Fruit fly (Drosophila melanogaster) whole organism, wandering third instar larva: ENCODE results near the gene CG3062.

Source experiments
- Abd-B ChIP-seq: fragments of >200 bp; optimal IDR thresholded peaks from 2 replicates; lab custom pipeline; 2017; ENCODE audit warnings: missing biosample characterization, missing genetic modification characterization
- CG32264 ChIP-seq: fragments of 200-800 bp; sonication (Bioruptor generic); optimal IDR thresholded peaks from 2 replicates; lab custom pipeline; 2016; ENCODE audit warnings: missing biosample characterization, missing genetic modification characterization
- CG9705 ChIP-seq: fragments of 200-800 bp; sonication (Bioruptor generic); optimal IDR thresholded peaks from 2 replicates; lab custom pipeline; 2018; ENCODE audit warnings: missing biosample characterization, mild to moderate bottlenecking, missing genetic modification characterization
- CrebA ChIP-seq: fragments of 200-800 bp; sonication (Bioruptor generic); optimal IDR thresholded peaks from 2 replicates; lab custom pipeline; 2016; ENCODE audit warnings: missing biosample characterization, mild to moderate bottlenecking, missing genetic modification characterization, borderline replicate concordance
- Dfd ChIP-seq: fragments of >200 bp; optimal IDR thresholded peaks from 2 replicates; lab custom pipeline; 2017; ENCODE audit warnings: missing biosample characterization, missing genetic modification characterization
- Dif ChIP-seq: fragments of 200-275, 200-300 bp; sonication (Bioruptor generic); optimal IDR thresholded peaks from 2 replicates; lab custom pipeline; 2018; ENCODE audit warnings: missing biosample characterization, missing genetic modification characterization; ENCODE audit not compliant: partially characterized antibody
- GATAd ChIP-seq: sonication (Bioruptor generic); optimal IDR thresholded peaks from 2 replicates; lab custom pipeline; 2016; ENCODE audit warnings: missing biosample characterization, missing genetic modification characterization
- HLH106 ChIP-seq: fragments of 200-800 bp; optimal IDR thresholded peaks from 3 replicates; lab custom pipeline; 2019; ENCODE audit warnings: missing biosample characterization, mild to moderate bottlenecking, missing genetic modification characterization, moderate library complexity
- Hnf4 ChIP-seq: fragments of 200-800 bp; sonication (Bioruptor generic); optimal IDR thresholded peaks from 2 replicates; lab custom pipeline; 2016; ENCODE audit warnings: missing biosample characterization, mild to moderate bottlenecking, missing genetic modification characterization
- Hr83 ChIP-seq: fragments of 200-300 bp; sonication (Bioruptor generic); optimal IDR thresholded peaks from 2 replicates; lab custom pipeline; 2016; ENCODE audit warnings: missing biosample characterization, mild to moderate bottlenecking, missing genetic modification characterization, moderate library complexity; ENCODE audit not compliant: poor library complexity, severe bottlenecking
- Jra ChIP-seq: sonication (Bioruptor generic); optimal IDR thresholded peaks from 2 replicates; lab custom pipeline; 2016; ENCODE audit warnings: missing biosample characterization, missing genetic modification characterization
- Mio ChIP-seq: sonication (Bioruptor generic); optimal IDR thresholded peaks from 2 replicates; lab custom pipeline; 2016; ENCODE audit warnings: missing biosample characterization, missing genetic modification characterization
- Myc ChIP-seq: fragments of >200 bp; optimal IDR thresholded peaks from 2 replicates; lab custom pipeline; 2017
- N ChIP-seq: fragments of >200 bp; optimal IDR thresholded peaks from 2 replicates; lab custom pipeline; 2018; ENCODE audit warnings: missing biosample characterization, missing external identifiers, missing genetic modification characterization
- OdsH ChIP-seq: fragments of 200-800 bp; sonication (Bioruptor generic); optimal IDR thresholded peaks from 2 replicates; lab custom pipeline; 2016; ENCODE audit warnings: missing biosample characterization, mild to moderate bottlenecking, missing genetic modification characterization
- Rel ChIP-seq, 2 experiments: fragments of 200-800 bp; sonication (Bioruptor generic) in 1 of 2; optimal IDR thresholded peaks; 2 replicates in 1 of 2; 3 replicates in 1 of 2; lab custom pipeline; 2016 to 2019; ENCODE audit warnings: mild to moderate bottlenecking in 2 of 2, missing biosample characterization in 2 of 2, missing genetic modification characterization in 2 of 2, moderate library complexity in 1 of 2
- Sp1 ChIP-seq: fragments of 200-800 bp; sonication (Bioruptor generic); optimal IDR thresholded peaks from 3 replicates; lab custom pipeline; 2019; ENCODE audit warnings: missing biosample characterization, mild to moderate bottlenecking, missing genetic modification characterization, moderate library complexity
- Vsx2 ChIP-seq: fragments of 200-300, 225-300 bp; sonication (Bioruptor generic); optimal IDR thresholded peaks from 2 replicates; lab custom pipeline; 2018; ENCODE audit warnings: missing biosample characterization, missing genetic modification characterization; ENCODE audit not compliant: partially characterized antibody
- br ChIP-seq: fragments of 200-800 bp; sonication (Bioruptor generic); optimal IDR thresholded peaks from 2 replicates; lab custom pipeline; 2016; ENCODE audit warnings: missing biosample characterization, missing genetic modification characterization
- brk ChIP-seq: fragments of 200-800 bp; sonication (Bioruptor generic); optimal IDR thresholded peaks from 2 replicates; lab custom pipeline; 2016; ENCODE audit warnings: missing biosample characterization, mild to moderate bottlenecking, missing genetic modification characterization
- dmrt93B ChIP-seq: fragments of 200-800 bp; sonication (Bioruptor generic); optimal IDR thresholded peaks from 2 replicates; lab custom pipeline; 2018; ENCODE audit warnings: missing biosample characterization, mild to moderate bottlenecking, missing genetic modification characterization
- dsf ChIP-seq: sonication (Bioruptor generic); optimal IDR thresholded peaks from 2 replicates; lab custom pipeline; 2016; ENCODE audit warnings: missing biosample characterization, missing genetic modification characterization, borderline replicate concordance
- foxo ChIP-seq, 2 experiments: fragments of 200-800 bp; sonication (Bioruptor generic); optimal IDR thresholded peaks; 2 replicates in 1 of 2; 3 replicates in 1 of 2; lab custom pipeline; 2016 to 2017; ENCODE audit warnings: missing biosample characterization in 2 of 2, missing genetic modification characterization in 2 of 2
- fru ChIP-seq: fragments of 200-800 bp; sonication (Bioruptor generic); optimal IDR thresholded peaks from 3 replicates; lab custom pipeline; 2016; ENCODE audit warnings: missing biosample characterization, mild to moderate bottlenecking, missing genetic modification characterization
- h ChIP-seq: fragments of 200-800 bp; sonication (Bioruptor generic); optimal IDR thresholded peaks from 3 replicates; lab custom pipeline; 2016; ENCODE audit warnings: missing biosample characterization, mild to moderate bottlenecking, missing genetic modification characterization
- jim ChIP-seq: fragments of 175-275, 200-325 bp; sonication (Bioruptor generic); optimal IDR thresholded peaks from 2 replicates; lab custom pipeline; 2016; ENCODE audit warnings: missing biosample characterization, mild to moderate bottlenecking, missing genetic modification characterization
- lola ChIP-seq: fragments of >200 bp; optimal IDR thresholded peaks from 2 replicates; lab custom pipeline; 2017; ENCODE audit warnings: missing biosample characterization, missing genetic modification characterization
- pan ChIP-seq: fragments of >200 bp; optimal IDR thresholded peaks from 2 replicates; lab custom pipeline; 2017
- rgr ChIP-seq: fragments of 200-800 bp; sonication (Bioruptor generic); optimal IDR thresholded peaks from 3 replicates; lab custom pipeline; 2016; ENCODE audit warnings: missing biosample characterization, mild to moderate bottlenecking, missing genetic modification characterization
- sage ChIP-seq: fragments of 200-800 bp; sonication (Bioruptor generic); optimal IDR thresholded peaks from 2 replicates; lab custom pipeline; 2016; ENCODE audit warnings: missing biosample characterization, mild to moderate bottlenecking, missing genetic modification characterization
- sv ChIP-seq: fragments of 200-800 bp; sonication (Bioruptor generic); optimal IDR thresholded peaks from 3 replicates; lab custom pipeline; 2016; ENCODE audit warnings: missing biosample characterization, missing genetic modification characterization
- tai ChIP-seq: sonication (Bioruptor generic); optimal IDR thresholded peaks from 2 replicates; lab custom pipeline; 2016; ENCODE audit warnings: missing biosample characterization, missing genetic modification characterization
- usp ChIP-seq: fragments of >200 bp; optimal IDR thresholded peaks from 2 replicates; lab custom pipeline; 2017; ENCODE audit warnings: missing biosample characterization, missing genetic modification characterization
- woc ChIP-seq: sonication (Bioruptor generic); optimal IDR thresholded peaks from 2 replicates; lab custom pipeline; 2016; ENCODE audit warnings: missing biosample characterization, mild to moderate bottlenecking, missing genetic modification characterization

CG3062 gene

DNA sequence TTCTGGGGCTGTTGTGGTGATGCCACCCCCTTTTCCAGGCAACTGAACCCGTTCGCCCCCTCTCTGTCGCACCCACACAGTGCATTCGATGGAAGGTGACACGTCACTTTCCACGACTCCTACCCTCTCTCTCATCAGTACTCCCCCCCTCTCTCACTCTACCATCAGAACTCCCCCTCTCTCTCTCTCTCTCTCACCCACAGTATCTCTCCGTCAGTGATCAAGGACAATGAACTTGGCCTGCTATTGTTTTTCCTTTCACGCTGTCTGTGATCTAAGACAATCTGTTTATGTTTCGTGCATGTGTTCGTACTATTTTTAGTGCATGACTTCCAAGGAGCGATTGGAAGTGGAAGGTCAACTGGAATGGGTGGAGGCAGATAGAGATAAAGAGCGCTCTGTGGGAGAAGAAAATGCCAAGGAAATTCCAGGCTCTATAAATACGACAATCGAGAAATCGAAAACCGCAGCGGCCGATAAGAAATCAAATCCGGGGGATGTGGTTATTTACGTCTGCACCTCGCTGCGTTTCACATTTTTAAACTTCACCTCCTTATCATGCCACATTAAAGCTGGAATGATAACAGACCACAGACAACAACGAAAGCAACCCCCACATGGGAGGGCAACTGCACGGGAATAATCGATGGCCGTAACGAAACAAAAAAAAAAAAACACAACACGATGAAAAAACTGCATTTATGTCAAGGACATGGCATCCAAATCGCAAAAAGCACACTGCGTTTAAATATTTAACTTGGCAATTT, 33.7 kb upstream of the CG3062 start:
- TF ChIP-seq Abd-B, result no peak
- no peak for TF ChIP-seq Rel (GFP tag; optimal IDR thresholded peaks at IDR 0.05; lab: Kevin White, UChicago)
- peak; percentile 15 for TF ChIP-seq Rel (tag; optimal IDR thresholded peaks at IDR 0.05; lab: Kevin White, UChicago)
- no peak for TF ChIP-seq Mio (GFP tag; lab: Kevin White, UChicago)
- no peak for TF ChIP-seq Jra (GFP tag; lab: Kevin White, UChicago)
- peak; percentile 4 for TF ChIP-seq GATAd (GFP tag; lab: Kevin White, UChicago)
- TF ChIP-seq sage, result no peak
- TF ChIP-seq br (GFP tag; lab: Kevin White, UChicago), result no peak

- TF ChIP-seq foxo (GFP tag; optimal IDR thresholded peaks at IDR 0.05; lab: Kevin White, UChicago), result no peak
- TF ChIP-seq h (GFP tag; lab: Kevin White, UChicago), result peak; percentile 30
- no peak for TF ChIP-seq CrebA (GFP tag; lab: Kevin White, UChicago)
- no peak for TF ChIP-seq pan (lab: Kevin White, UChicago)
- TF ChIP-seq sv, result no peak
- TF ChIP-seq Abd-B, result no peak
- peak; percentile 19 for TF ChIP-seq Hnf4 (GFP tag; lab: Kevin White, UChicago)
- TF ChIP-seq Myc, result no peak
- no peak for TF ChIP-seq lola (GFP tag; lab: Kevin White, UChicago)
- peak; percentile 30 for TF ChIP-seq rgr (GFP tag; lab: Kevin White, UChicago)
- no peak for TF ChIP-seq fru (GFP tag; lab: Kevin White, UChicago)
- TF ChIP-seq dmrt93B (GFP tag; lab: Kevin White, UChicago), result no peak
- TF ChIP-seq Hr83 (GFP tag; lab: Kevin White, UChicago), result peak; percentile 22
- TF ChIP-seq usp, result no peak
- peak; percentile 21 for TF ChIP-seq GATAd (GFP tag; lab: Kevin White, UChicago)
- no peak for TF ChIP-seq tai (GFP tag; lab: Kevin White, UChicago)
- no peak for TF ChIP-seq HLH106 (tag; lab: Kevin White, UChicago)
- no peak for TF ChIP-seq Jra (GFP tag; lab: Kevin White, UChicago)
- peak; percentile 52 for TF ChIP-seq dsf (GFP tag; lab: Kevin White, UChicago)
- TF ChIP-seq Vsx2, result no peak
- peak; percentile 5 for TF ChIP-seq Sp1 (GFP tag; lab: Kevin White, UChicago)
- peak; percentile 5 for TF ChIP-seq br (GFP tag; lab: Kevin White, UChicago)
- TF ChIP-seq N (GFP tag; lab: Kevin White, UChicago), result no peak
- TF ChIP-seq sage, result no peak
- no peak for TF ChIP-seq CG32264 (GFP tag; lab: Kevin White, UChicago)
- TF ChIP-seq brk, result no peak
- TF ChIP-seq jim (GFP tag; lab: Kevin White, UChicago), result no peak
- TF ChIP-seq CG9705 (GFP tag; lab: Kevin White, UChicago), result no peak
- TF ChIP-seq OdsH, result no peak
- TF ChIP-seq Mio (GFP tag; lab: Kevin White, UChicago), result no peak
Observed at dm6 chrX:4677427-4677826, 32.8 kb upstream of the CG3062 start.

dm6 chrX:4675054-4675453, 30.4 kb upstream of the CG3062 start:
- no peak for TF ChIP-seq Rel (GFP tag; optimal IDR thresholded peaks at IDR 0.05; lab: Kevin White, UChicago)
- TF ChIP-seq Rel (tag; optimal IDR thresholded peaks at IDR 0.05; lab: Kevin White, UChicago), result no peak
- TF ChIP-seq h (GFP tag; lab: Kevin White, UChicago), result no peak
- no peak for TF ChIP-seq tai (GFP tag; lab: Kevin White, UChicago)
- no peak for TF ChIP-seq N (GFP tag; lab: Kevin White, UChicago)

DNA sequence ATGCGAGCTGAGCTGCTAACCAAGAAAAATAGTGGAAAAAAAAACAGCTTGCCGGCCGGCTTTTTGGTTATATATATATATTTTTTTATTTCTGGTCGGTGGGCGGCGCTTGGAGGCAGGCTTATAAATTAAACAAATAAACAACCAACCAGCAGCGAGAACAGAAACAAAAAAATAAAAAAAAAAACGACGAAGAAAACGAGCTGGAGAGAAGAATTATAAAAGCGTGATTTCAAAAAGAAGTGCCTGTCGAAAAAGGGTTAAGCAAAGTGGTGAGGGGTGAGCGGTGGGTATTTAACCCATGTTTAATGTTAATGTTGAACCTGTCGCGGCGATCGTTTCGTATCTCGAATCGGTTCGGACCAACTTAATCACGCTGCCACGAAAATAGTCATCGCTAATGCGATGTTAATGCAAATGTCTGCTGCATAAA, 26.5 kb upstream of the CG3062 start:
- peak; percentile 17 for TF ChIP-seq Sp1 (GFP tag; lab: Kevin White, UChicago)
- TF ChIP-seq brk, result no peak

- TF ChIP-seq CG32264 (GFP tag; lab: Kevin White, UChicago), result no peak
- TF ChIP-seq Dif (GFP tag; lab: Kevin White, UChicago), result no peak
- TF ChIP-seq CrebA (GFP tag; lab: Kevin White, UChicago), result no peak
- TF ChIP-seq brk, result no peak
- TF ChIP-seq sv, result no peak
- no peak for TF ChIP-seq sage
- no peak for TF ChIP-seq rgr (GFP tag; lab: Kevin White, UChicago)
- TF ChIP-seq Vsx2, result no peak
- TF ChIP-seq lola (GFP tag; lab: Kevin White, UChicago), result no peak
- no peak for TF ChIP-seq GATAd (GFP tag; lab: Kevin White, UChicago)
- TF ChIP-seq Hnf4 (GFP tag; lab: Kevin White, UChicago), result no peak
- no peak for TF ChIP-seq Jra (GFP tag; lab: Kevin White, UChicago)
- no peak for TF ChIP-seq fru (GFP tag; lab: Kevin White, UChicago)
- TF ChIP-seq dsf (GFP tag; lab: Kevin White, UChicago), result no peak
- TF ChIP-seq h (GFP tag; lab: Kevin White, UChicago), result no peak
- TF ChIP-seq usp, result no peak
- TF ChIP-seq woc (GFP tag; lab: Kevin White, UChicago), result no peak
- no peak for TF ChIP-seq Myc
- TF ChIP-seq Dfd (GFP tag; lab: Kevin White, UChicago), result no peak
- TF ChIP-seq, all 38 proteins: peak for 0
Observed at dm6 chrX:4669438-4669837, 24.8 kb upstream of the CG3062 start.
